Worm (Caenorhabditis elegans) whole organism, L4 larva: ENCODE measurements around the gene cku-80.

Experiments used
- D1046.2 ChIP-seq: fragments of 200-800 bp; sonication (Bioruptor generic); IDR thresholded peaks from 2 replicates; pipeline ENCODE4 v1.3.6; 2022; ENCODE audit warnings: missing genetic modification characterization, missing compliant biosample characterization
- F10B5.3 ChIP-seq: sonication (generic microtip); optimal IDR thresholded peaks from 2 replicates; lab custom pipeline; 2016; ENCODE audit warnings: mild to moderate bottlenecking, missing genetic modification characterization, missing compliant biosample characterization
- F44E2.7 ChIP-seq: fragments of 200-800 bp; sonication (Bioruptor generic); IDR thresholded peaks from 2 replicates; pipeline ENCODE4 v2.1.2; 2022; ENCODE audit warnings: missing genetic modification characterization, missing compliant biosample characterization
- F49E8.2 ChIP-seq: sonication (generic microtip); optimal IDR thresholded peaks from 2 replicates; lab custom pipeline; 2016; ENCODE audit warnings: missing compliant biosample characterization, mild to moderate bottlenecking, missing genetic modification characterization, borderline replicate concordance
- Y48G9A.11 ChIP-seq: fragments of 200-800 bp; sonication (Bioruptor generic); IDR thresholded peaks from 2 replicates; pipeline ENCODE4 v1.3.6; 2022; ENCODE audit warnings: missing genetic modification reagents, missing genetic modification characterization, missing compliant biosample characterization
- ZK337.2 ChIP-seq: fragments of 200-800 bp; sonication (Bioruptor generic); IDR thresholded peaks from 2 replicates; pipeline ENCODE4 v1.3.6; 2022; ENCODE audit warnings: missing genetic modification reagents, missing genetic modification characterization, missing compliant biosample characterization
- ZK546.5 ChIP-seq, 2 experiments: sonication (generic microtip); optimal IDR thresholded peaks; 2 replicates each; lab custom pipeline; 2017; ENCODE audit warnings: missing biosample characterization in 2 of 2, missing genetic modification characterization in 2 of 2
- aha-1 ChIP-seq: fragments of 150-350 bp; peaks from one replicate; lab custom pipeline; 2014; ENCODE audit warnings: missing biosample characterization, missing genetic modification characterization
- aly-2 ChIP-seq: sonication (generic microtip); optimal IDR thresholded peaks from 2 replicates; lab custom pipeline; 2018; ENCODE audit warnings: missing biosample characterization, missing genetic modification characterization
- attf-4 ChIP-seq: sonication (generic microtip); optimal IDR thresholded peaks from 3 replicates; lab custom pipeline; 2017; ENCODE audit warnings: missing biosample characterization, missing genetic modification characterization
- daf-12 ChIP-seq: fragments of 150-350 bp; optimal IDR thresholded peaks from 2 replicates; lab custom pipeline; 2014; ENCODE audit warnings: missing biosample characterization, missing genetic modification reagents, missing genetic modification characterization
- dmd-8 ChIP-seq: fragments of 200-800 bp; sonication (Bioruptor generic); IDR thresholded peaks from 2 replicates; pipeline ENCODE4 v1.3.6; 2022; ENCODE audit warnings: missing genetic modification characterization, missing compliant biosample characterization
- dpl-1 ChIP-seq: fragments of 150-350 bp; optimal IDR thresholded peaks from 2 replicates; lab custom pipeline; 2014; ENCODE audit warnings: missing biosample characterization, missing genetic modification reagents, missing genetic modification characterization
- duxl-1 ChIP-seq: sonication (generic microtip); optimal IDR thresholded peaks from 2 replicates; lab custom pipeline; 2016; ENCODE audit warnings: mild to moderate bottlenecking, missing genetic modification characterization, moderate library complexity, missing compliant biosample characterization; ENCODE audit not compliant: poor library complexity
- egl-27 ChIP-seq: sonication (generic microtip); optimal IDR thresholded peaks from 3 replicates; lab custom pipeline; 2017; ENCODE audit warnings: missing biosample characterization, missing genetic modification reagents, missing genetic modification characterization
- egl-43 ChIP-seq: fragments of 200-800 bp; sonication (Bioruptor generic); IDR thresholded peaks from 2 replicates; pipeline ENCODE4 v1.3.6; 2022; ENCODE audit warnings: missing genetic modification reagents, missing genetic modification characterization, missing compliant biosample characterization
- fkh-10 ChIP-seq: fragments of 150-350 bp; optimal IDR thresholded peaks from 2 replicates; lab custom pipeline; 2014; ENCODE audit warnings: missing biosample characterization, missing genetic modification reagents, missing genetic modification characterization
- fos-1 ChIP-seq: fragments of 150-350 bp; optimal IDR thresholded peaks from 2 replicates; lab custom pipeline; 2014; ENCODE audit warnings: missing biosample characterization, missing genetic modification characterization
- hif-1 ChIP-seq, 2 experiments: sonication (generic microtip); optimal IDR thresholded peaks; 2 replicates each; lab custom pipeline; 2016 to 2017; ENCODE audit warnings: missing compliant biosample characterization in 2 of 2, missing genetic modification characterization in 2 of 2, missing genetic modification reagents in 2 of 2, missing genotype in 2 of 2, mild to moderate bottlenecking in 1 of 2
- hmg-1.1 ChIP-seq: fragments of 200-800 bp; sonication (Bioruptor generic); IDR thresholded peaks from 2 replicates; pipeline ENCODE4 v1.3.6; 2022; ENCODE audit warnings: missing genetic modification reagents, missing genetic modification characterization, missing compliant biosample characterization
- lin-1 ChIP-seq: fragments of 200-800 bp; sonication (Bioruptor generic); IDR thresholded peaks from 2 replicates; pipeline ENCODE4 v1.3.6; 2022; ENCODE audit warnings: missing genetic modification reagents, missing genetic modification characterization, missing compliant biosample characterization
- lin-39 ChIP-seq: fragments of 150-350 bp; optimal IDR thresholded peaks from 2 replicates; lab custom pipeline; 2014; ENCODE audit warnings: missing biosample characterization, missing genetic modification reagents, missing genetic modification characterization
- lsy-2 ChIP-seq, 2 experiments: fragments of 150-350 bp in 1 of 2; sonication (generic microtip) in 1 of 2; optimal IDR thresholded peaks; 2 replicates each; lab custom pipeline; 2014 to 2017; ENCODE audit warnings: missing biosample characterization in 2 of 2, missing genetic modification characterization in 2 of 2
- madf-9 ChIP-seq: fragments of 200-800 bp; sonication (Bioruptor generic); conservative IDR thresholded peaks from 2 replicates; pipeline ENCODE4 v1.3.6; 2022; ENCODE audit warnings: missing genetic modification reagents, missing genetic modification characterization, missing compliant biosample characterization
- mes-2 ChIP-seq: sonication (generic microtip); optimal IDR thresholded peaks from 2 replicates; lab custom pipeline; 2016; ENCODE audit warnings: missing genotype, mild to moderate bottlenecking, missing genetic modification characterization, missing compliant biosample characterization; ENCODE audit not compliant: poor library complexity, severe bottlenecking
- mxl-3 ChIP-seq: fragments of 200-800 bp; sonication (Bioruptor generic); optimal IDR thresholded peaks from 2 replicates; lab custom pipeline; 2018; ENCODE audit warnings: mild to moderate bottlenecking, missing genetic modification characterization, missing compliant biosample characterization
- nhr-10 ChIP-seq: fragments of 150-350 bp; optimal IDR thresholded peaks from 2 replicates; lab custom pipeline; 2014; ENCODE audit warnings: missing biosample characterization, missing genetic modification characterization
- nhr-11 ChIP-seq: fragments of 150-350 bp; optimal IDR thresholded peaks from 2 replicates; lab custom pipeline; 2014; ENCODE audit warnings: missing biosample characterization, missing genetic modification characterization
- nhr-237 ChIP-seq: sonication (generic microtip); optimal IDR thresholded peaks from 2 replicates; lab custom pipeline; 2017; ENCODE audit warnings: missing biosample characterization, missing genetic modification characterization
- nhr-76 ChIP-seq: fragments of 150-350 bp; optimal IDR thresholded peaks from 2 replicates; lab custom pipeline; 2014; ENCODE audit warnings: missing biosample characterization, missing genetic modification characterization
- rbr-2 ChIP-seq: sonication (generic microtip); optimal IDR thresholded peaks from 2 replicates; lab custom pipeline; 2016; ENCODE audit warnings: missing genotype, missing genetic modification characterization, missing compliant biosample characterization
- sdz-12 ChIP-seq: fragments of 200-800 bp; sonication (Bioruptor generic); optimal IDR thresholded peaks from 2 replicates; lab custom pipeline; 2018; ENCODE audit warnings: mild to moderate bottlenecking, missing genetic modification characterization, missing compliant biosample characterization
- snpc-1.2 ChIP-seq: fragments of 200-800 bp; sonication (Bioruptor generic); IDR thresholded peaks from 2 replicates; pipeline ENCODE4 v1.3.6; 2022; ENCODE audit warnings: missing genetic modification reagents, missing genetic modification characterization, missing compliant biosample characterization
- spr-1 ChIP-seq: sonication (generic microtip); optimal IDR thresholded peaks from 2 replicates; lab custom pipeline; 2016; ENCODE audit warnings: mild to moderate bottlenecking, missing genetic modification characterization, missing compliant biosample characterization
- tag-97 ChIP-seq: fragments of 200-800 bp; sonication (Bioruptor generic); IDR thresholded peaks from 2 replicates; pipeline ENCODE4 v1.3.6; 2022; ENCODE audit warnings: missing genetic modification characterization, missing compliant biosample characterization
- vab-7 ChIP-seq: fragments of 200-800 bp; sonication (Bioruptor generic); IDR thresholded peaks from 2 replicates; pipeline ENCODE4 v1.3.6; 2022; ENCODE audit warnings: missing genetic modification reagents, missing genetic modification characterization, missing compliant biosample characterization
- zfp-2 ChIP-seq: sonication (generic microtip); optimal IDR thresholded peaks from 2 replicates; lab custom pipeline; 2016; ENCODE audit warnings: mild to moderate bottlenecking, missing genetic modification characterization, missing compliant biosample characterization
- zfp-3 ChIP-seq: fragments of 200-800 bp; sonication (Bioruptor generic); conservative IDR thresholded peaks from 2 replicates; pipeline ENCODE4 v1.3.6; 2022; ENCODE audit warnings: missing genetic modification reagents, missing genetic modification characterization, missing compliant biosample characterization
- zip-2 ChIP-seq: fragments of 150-350 bp; optimal IDR thresholded peaks from 2 replicates; lab custom pipeline; 2014; ENCODE audit warnings: missing biosample characterization, missing genetic modification characterization
- ztf-11 ChIP-seq: fragments of 150-350 bp; optimal IDR thresholded peaks from 2 replicates; lab custom pipeline; 2014; ENCODE audit warnings: missing biosample characterization, missing genetic modification characterization
- ztf-7 ChIP-seq: fragments of 150-350 bp; optimal IDR thresholded peaks from 2 replicates; lab custom pipeline; 2014; ENCODE audit warnings: missing biosample characterization, missing genetic modification characterization

The cku-80 gene

DNA sequence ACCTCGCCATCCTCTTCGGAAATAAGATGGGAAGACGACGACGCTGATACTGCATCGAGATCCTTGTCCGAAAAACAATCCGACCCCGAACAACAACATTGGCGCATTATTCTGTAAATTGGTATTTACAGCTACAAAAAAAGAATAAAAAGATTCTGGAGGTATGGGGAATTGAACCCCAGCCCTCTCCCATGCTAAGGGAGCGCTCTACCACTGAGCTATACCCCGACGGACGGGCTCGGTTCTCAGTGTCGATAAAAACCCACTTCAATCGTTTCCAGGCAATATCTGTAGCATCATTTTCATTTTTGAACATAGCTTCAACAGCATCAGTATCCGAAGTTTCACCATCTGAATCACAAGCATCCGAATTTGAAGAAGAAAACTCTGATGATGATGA lies 9.1 kb downstream of the cku-80 start (continued):
- no peak for TF ChIP-seq zip-2 (tag; lab: Kevin White, UChicago)
- no peak for TF ChIP-seq ZK337.2 (GFP tag; lab: Robert Waterston, UW)
- TF ChIP-seq ztf-7 (tag; lab: Kevin White, UChicago) = no peak
- no peak for TF ChIP-seq ztf-11 (tag; lab: Kevin White, UChicago)
- 0 out of 2 replicates have a peak, but pooled peaks have one; percentile 58 for TF ChIP-seq D1046.2 (GFP tag; lab: Robert Waterston, UW)
- TF ChIP-seq dmd-8 (GFP tag; lab: Robert Waterston, UW) = peak; percentile 74; the same call in 1 of the 2 replicates
- peak; percentile 85 for TF ChIP-seq egl-43 (GFP tag; lab: Robert Waterston, UW)
- no peak for TF ChIP-seq duxl-1 (tag; lab: Kevin White, UChicago)
- TF ChIP-seq nhr-10 = no peak
- TF ChIP-seq attf-4 (tag; lab: Kevin White, UChicago) = no peak
- TF ChIP-seq fos-1 (tag; lab: Kevin White, UChicago) = no peak
- no peak for TF ChIP-seq ZK546.5 (tag; optimal IDR thresholded peaks at IDR 0.05; lab: Kevin White, UChicago)
- no peak for TF ChIP-seq tag-97 (GFP tag; lab: Robert Waterston, UW)
- TF ChIP-seq Y48G9A.11 (GFP tag; lab: Robert Waterston, UW) = no peak
- TF ChIP-seq F10B5.3 (tag; lab: Kevin White, UChicago) = no peak
- 0 out of 2 replicates have a peak, but pooled peaks have one; percentile 27 for TF ChIP-seq zfp-3 (GFP tag; lab: Robert Waterston, UW)
- TF ChIP-seq nhr-11 (tag; lab: Kevin White, UChicago) = no peak
- TF ChIP-seq madf-9 (GFP tag; lab: Robert Waterston, UW) = 0 out of 2 replicates have a peak, but pooled peaks have one; percentile 25
- peak; percentile 52 for TF ChIP-seq mes-2
- TF ChIP-seq nhr-76 = no peak
- TF ChIP-seq hmg-1.1 (GFP tag; lab: Robert Waterston, UW) = no peak; the same call in 1 of the 2 replicates
- TF ChIP-seq lsy-2 (tag; optimal IDR thresholded peaks at IDR 0.05; lab: Kevin White, UChicago) = no peak
- no peak for TF ChIP-seq F49E8.2 (tag; lab: Kevin White, UChicago)
- no peak for TF ChIP-seq aly-2 (tag; lab: Kevin White, UChicago)
- no peak for TF ChIP-seq zfp-2 (tag; lab: Kevin White, UChicago)
- TF ChIP-seq rbr-2 (tag; lab: Kevin White, UChicago) = no peak
- peak; percentile 75 for TF ChIP-seq vab-7 (GFP tag; lab: Robert Waterston, UW)
- peak; percentile 7 for TF ChIP-seq sdz-12 (GFP tag; lab: Kevin White, UChicago)

DNA sequence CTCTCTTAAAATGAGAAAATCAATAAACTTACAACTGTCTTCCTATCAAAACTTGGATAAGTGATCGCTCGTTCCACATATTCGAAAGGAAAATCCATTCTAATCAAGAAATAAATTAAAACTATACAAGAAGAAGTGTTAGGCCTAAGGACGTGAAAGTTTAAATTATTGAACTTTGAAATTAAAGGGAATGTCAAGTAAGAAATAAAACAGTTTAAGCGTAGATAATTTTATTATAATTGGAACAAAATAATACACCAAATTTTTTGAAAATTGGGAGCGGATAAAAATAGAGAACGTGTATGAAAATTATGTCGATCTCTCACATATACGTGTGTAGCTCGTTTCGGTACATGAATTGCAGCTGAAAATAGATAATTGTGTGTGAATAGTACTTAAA lies 9.8 kb downstream of the cku-80 start, which contains the start of gene C28A5.6:
TSS of gene C28A5.6 (minus strand) at position 101 of the 400 bp plus-strand sequence.
- no peak for TF ChIP-seq lin-39
- no peak for TF ChIP-seq sdz-12 (GFP tag; lab: Kevin White, UChicago)
- no peak for TF ChIP-seq nhr-237 (tag; lab: Kevin White, UChicago)
- TF ChIP-seq aha-1 (tag; lab: Kevin White, UChicago) = no peak
- no peak for TF ChIP-seq hif-1 (tag; optimal IDR thresholded peaks at IDR 0.05; lab: Kevin White, UChicago)
- TF ChIP-seq snpc-1.2 = no peak
- no peak for TF ChIP-seq daf-12
- no peak for TF ChIP-seq egl-27 (tag; lab: Kevin White, UChicago)
- TF ChIP-seq spr-1 (tag; lab: Kevin White, UChicago) = no peak
- no peak for TF ChIP-seq F44E2.7 (GFP tag; lab: Robert Waterston, UW)
- TF ChIP-seq mxl-3 (GFP tag; lab: Kevin White, UChicago) = no peak
- TF ChIP-seq vab-7 (GFP tag; lab: Robert Waterston, UW) = no peak
- no peak for TF ChIP-seq lin-1 (GFP tag; lab: Robert Waterston, UW)
- no peak for TF ChIP-seq fos-1 (tag; lab: Kevin White, UChicago)
- no peak for TF ChIP-seq dmd-8 (GFP tag; lab: Robert Waterston, UW)
- TF ChIP-seq tag-97 (GFP tag; lab: Robert Waterston, UW) = no peak
- TF ChIP-seq dpl-1 (GFP tag; lab: Kevin White, UChicago) = no peak
- TF ChIP-seq fkh-10 (GFP tag; lab: Kevin White, UChicago) = no peak
- TF ChIP-seq, all 104 proteins: peak for 0
